Worm (Caenorhabditis elegans) whole organism, L3 larva: Measurements from ENCODE around the gene R04D3.3.

Experiments
- R02D3.7 ChIP-seq: fragments of 150-350 bp; optimal IDR thresholded peaks from 2 replicates; lab custom pipeline; 2014; ENCODE audit warnings: missing biosample characterization, missing genetic modification characterization
- ceh-16 ChIP-seq: sonication (generic microtip); optimal IDR thresholded peaks from 2 replicates; lab custom pipeline; 2017; ENCODE audit warnings: missing biosample characterization, missing genetic modification characterization
- ceh-28 ChIP-seq: fragments of 150-350 bp; optimal IDR thresholded peaks from 2 replicates; lab custom pipeline; 2014; ENCODE audit warnings: missing biosample characterization, missing genetic modification reagents, missing genetic modification characterization
- ceh-82 ChIP-seq: fragments of 150-350 bp; optimal IDR thresholded peaks from 2 replicates; lab custom pipeline; 2014; ENCODE audit warnings: missing biosample characterization, missing genetic modification characterization
- egl-27 ChIP-seq: sonication (generic microtip); optimal IDR thresholded peaks from 4 replicates; lab custom pipeline; 2017; ENCODE audit warnings: missing biosample characterization, missing genetic modification reagents, missing genetic modification characterization
- egl-5 ChIP-seq: fragments of 150-350 bp; optimal IDR thresholded peaks from 2 replicates; lab custom pipeline; 2017; ENCODE audit warnings: missing biosample characterization, missing genetic modification reagents, missing genetic modification characterization, inconsistent platforms
- elt-1 ChIP-seq: fragments of 150-350 bp; optimal IDR thresholded peaks from 2 replicates; lab custom pipeline; 2014; ENCODE audit warnings: missing biosample characterization, missing genetic modification characterization
- elt-2 ChIP-seq: sonication (generic microtip); optimal IDR thresholded peaks from 2 replicates; lab custom pipeline; 2016; ENCODE audit warnings: missing genetic modification reagents, mild to moderate bottlenecking, missing genetic modification characterization, missing compliant biosample characterization
- elt-3 ChIP-seq, 3 experiments: fragments of 150-350 bp in 1 of 3; sonication (generic microtip) in 2 of 3; optimal IDR thresholded peaks; 2 replicates in 2 of 3; 4 replicates in 1 of 3; lab custom pipeline; 2014 to 2017; ENCODE audit warnings: missing biosample characterization in 3 of 3, missing genetic modification characterization in 3 of 3
- eor-1 ChIP-seq, 2 experiments: fragments of 150-350 bp; optimal IDR thresholded peaks; 2 replicates each; lab custom pipeline; 2014 to 2018; ENCODE audit warnings: missing biosample characterization in 2 of 2, missing genetic modification characterization in 2 of 2
- fkh-10 ChIP-seq: sonication (generic microtip); optimal IDR thresholded peaks from 2 replicates; lab custom pipeline; 2017; ENCODE audit warnings: missing biosample characterization, missing genetic modification reagents, missing genetic modification characterization
- fos-1 ChIP-seq: fragments of 150-350 bp; optimal IDR thresholded peaks from 2 replicates; lab custom pipeline; 2014; ENCODE audit warnings: missing biosample characterization, missing genetic modification characterization
- hmg-11 ChIP-seq: sonication (generic microtip); optimal IDR thresholded peaks from 2 replicates; lab custom pipeline; 2016; ENCODE audit warnings: missing genetic modification characterization, missing compliant biosample characterization
- jun-1 ChIP-seq: fragments of 150-350 bp; optimal IDR thresholded peaks from 2 replicates; lab custom pipeline; 2014; ENCODE audit warnings: missing biosample characterization, missing genetic modification reagents, missing genetic modification characterization
- lin-15B ChIP-seq: fragments of 150-350 bp; optimal IDR thresholded peaks from 2 replicates; lab custom pipeline; 2014; ENCODE audit warnings: missing biosample characterization, missing genetic modification characterization
- lin-39 ChIP-seq: fragments of 150-350 bp; optimal IDR thresholded peaks from 2 replicates; lab custom pipeline; 2018; ENCODE audit warnings: missing biosample characterization, missing genetic modification reagents, missing genetic modification characterization
- lsy-12 ChIP-seq: sonication (generic microtip); optimal IDR thresholded peaks from 2 replicates; lab custom pipeline; 2016; ENCODE audit warnings: mild to moderate bottlenecking, missing genetic modification characterization, missing compliant biosample characterization
- mml-1 ChIP-seq: fragments of 150-350 bp; sonication (generic microtip); optimal IDR thresholded peaks from 3 replicates; lab custom pipeline; 2014; ENCODE audit warnings: missing biosample characterization, missing genetic modification characterization
- nfya-1 ChIP-seq: sonication (generic microtip); optimal IDR thresholded peaks from 2 replicates; lab custom pipeline; 2017; ENCODE audit warnings: missing genetic modification characterization, mild to moderate bottlenecking, missing compliant biosample characterization, antibody characterized with exemption, moderate library complexity; ENCODE audit not compliant: insufficient read depth
- nhr-11 ChIP-seq: fragments of 150-350 bp; optimal IDR thresholded peaks from 2 replicates; lab custom pipeline; 2014; ENCODE audit warnings: missing biosample characterization, missing genetic modification characterization
- nhr-12 ChIP-seq: fragments of 150-350 bp; optimal IDR thresholded peaks from 2 replicates; lab custom pipeline; 2014; ENCODE audit warnings: missing biosample characterization, missing genetic modification characterization
- nhr-23 ChIP-seq: fragments of 150-350 bp; optimal IDR thresholded peaks from 2 replicates; lab custom pipeline; 2014; ENCODE audit warnings: missing biosample characterization, missing genetic modification reagents, missing genetic modification characterization
- nhr-237 ChIP-seq: fragments of 150-350 bp; optimal IDR thresholded peaks from 2 replicates; lab custom pipeline; 2014; ENCODE audit warnings: missing biosample characterization, missing genetic modification characterization
- nhr-25 ChIP-seq: sonication (generic microtip); optimal IDR thresholded peaks from 2 replicates; lab custom pipeline; 2017; ENCODE audit warnings: missing biosample characterization, missing genetic modification characterization
- nhr-28 ChIP-seq: fragments of 150-350 bp; optimal IDR thresholded peaks from 2 replicates; lab custom pipeline; 2014; ENCODE audit warnings: missing biosample characterization, missing genetic modification characterization
- nhr-43 ChIP-seq: sonication (generic microtip); optimal IDR thresholded peaks from 2 replicates; lab custom pipeline; 2016; ENCODE audit warnings: mild to moderate bottlenecking, missing genetic modification characterization, missing compliant biosample characterization; ENCODE audit not compliant: poor library complexity, severe bottlenecking
- nhr-67 ChIP-seq: fragments of 150-350 bp; optimal IDR thresholded peaks from 2 replicates; lab custom pipeline; 2014; ENCODE audit warnings: missing biosample characterization, missing genetic modification characterization
- nhr-76 ChIP-seq: fragments of 150-350 bp; sonication (generic microtip); optimal IDR thresholded peaks from 5 replicates; lab custom pipeline; 2014; ENCODE audit warnings: missing biosample characterization, missing genetic modification characterization
- nhr-77 ChIP-seq: fragments of 150-350 bp; optimal IDR thresholded peaks from 2 replicates; lab custom pipeline; 2014; ENCODE audit warnings: missing biosample characterization, missing genetic modification characterization
- pha-4 ChIP-seq: fragments of 150-350 bp; optimal IDR thresholded peaks from 2 replicates; lab custom pipeline; 2014; ENCODE audit warnings: missing biosample characterization, missing genetic modification reagents, missing genetic modification characterization
- pqm-1 ChIP-seq: fragments of 150-350 bp; optimal IDR thresholded peaks from 2 replicates; lab custom pipeline; 2017; ENCODE audit warnings: missing biosample characterization, missing genetic modification characterization, inconsistent platforms
- sea-2 ChIP-seq: fragments of 150-350 bp; sonication (generic microtip); optimal IDR thresholded peaks from 4 replicates; lab custom pipeline; 2014; ENCODE audit warnings: missing biosample characterization, missing genetic modification reagents, missing genetic modification characterization
- skn-1 ChIP-seq: fragments of 150-350 bp; optimal IDR thresholded peaks from 2 replicates; lab custom pipeline; 2014; ENCODE audit warnings: missing biosample characterization, missing genetic modification characterization
- tbx-2 ChIP-seq: sonication (generic microtip); optimal IDR thresholded peaks from 2 replicates; lab custom pipeline; 2016; ENCODE audit warnings: mild to moderate bottlenecking, missing genetic modification characterization, missing compliant biosample characterization
- unc-39 ChIP-seq: sonication (generic microtip); optimal IDR thresholded peaks from 4 replicates; lab custom pipeline; 2017; ENCODE audit warnings: missing biosample characterization, missing genetic modification characterization
- unc-62 ChIP-seq: fragments of 150-350 bp; sonication (generic microtip); optimal IDR thresholded peaks from 4 replicates; lab custom pipeline; 2014; ENCODE audit warnings: missing biosample characterization, missing genetic modification reagents, missing genetic modification characterization
- ztf-11 ChIP-seq: fragments of 150-350 bp; optimal IDR thresholded peaks from 2 replicates; lab custom pipeline; 2014; ENCODE audit warnings: missing biosample characterization, missing genetic modification characterization
- ztf-4 ChIP-seq: fragments of 150-350 bp; optimal IDR thresholded peaks from 2 replicates; lab custom pipeline; 2014; ENCODE audit warnings: missing biosample characterization, missing genetic modification characterization

The R04D3.3 gene

ce11 chrX:13320575-13320974, 30.1 kb upstream of the R04D3.3 start (continued):
- TF ChIP-seq nfya-1 (peak; percentile 41), egl-5 (tag; lab: Kevin White, UChicago) (peak; percentile 53), nhr-67 (tag; lab: Kevin White, UChicago) (no peak)

ce11 chrX:13318316-13318715, 27.9 kb upstream of the R04D3.3 start:
- no peak for TF ChIP-seq nhr-237
- peak; percentile 31 for TF ChIP-seq elt-2 (tag; lab: Kevin White, UChicago)
- TF ChIP-seq, all 47 proteins: peak for 1

- no peak for TF ChIP-seq sea-2 (GFP tag; lab: Kevin White, UChicago)
- peak; percentile 17 for TF ChIP-seq nfya-1
- TF ChIP-seq nhr-25 (tag; lab: Kevin White, UChicago) = no peak
- TF ChIP-seq ceh-16 = no peak
- no peak for TF ChIP-seq elt-3 (tag; optimal IDR thresholded peaks at IDR 0.05; lab: Kevin White, UChicago)
- no peak for TF ChIP-seq nhr-11 (tag; lab: Kevin White, UChicago)
- no peak for TF ChIP-seq nhr-67 (tag; lab: Kevin White, UChicago)
- TF ChIP-seq hmg-11 (tag; lab: Kevin White, UChicago) = no peak
- TF ChIP-seq skn-1 (tag; lab: Kevin White, UChicago) = no peak
- TF ChIP-seq egl-5 (tag; lab: Kevin White, UChicago) = peak; percentile 46
- no peak for TF ChIP-seq mml-1 (tag; lab: Kevin White, UChicago)
- TF ChIP-seq fos-1 = no peak
- no peak for TF ChIP-seq nhr-77 (tag; lab: Kevin White, UChicago)
- no peak for TF ChIP-seq nhr-76 (tag; lab: Kevin White, UChicago)
- TF ChIP-seq, all 47 proteins: peak for 2
These were observed 27.1 kb upstream of the R04D3.3 start for ce11 chrX:13317532-13317931.

- TF ChIP-seq nhr-43 (tag; lab: Kevin White, UChicago) (peak; percentile 8), eor-1 (tag; optimal IDR thresholded peaks at IDR 0.05; lab: Kevin White, UChicago) (no peak), nhr-25 (tag; lab: Kevin White, UChicago) (peak; percentile 61), nhr-23 (tag; lab: Kevin White, UChicago) (peak; percentile 37), egl-27 (no peak), elt-1 (tag; lab: Kevin White, UChicago) (no peak)
These were observed 24.7 kb upstream of the R04D3.3 start for ce11 chrX:13315093-13315492.

- TF ChIP-seq pqm-1 (tag; lab: Kevin White, UChicago) (peak; percentile 81), nhr-43 (tag; lab: Kevin White, UChicago) (no peak), pha-4 (tag; lab: Kevin White, UChicago) (peak; percentile 58), unc-62 (GFP tag; lab: Kevin White, UChicago) (no peak), elt-2 (tag; lab: Kevin White, UChicago) (peak; percentile 73), fos-1 (peak; percentile 25)
- TF ChIP-seq, all 47 proteins: peak for 4
These were observed 21.4 kb upstream of the R04D3.3 start, which contains the start of gene F46G10.1 for ce11 chrX:13311641-13312423. Gene F46G10.1 (minus strand): TSS chrX:13311755.

- TF ChIP-seq ztf-4 (tag; lab: Kevin White, UChicago) = no peak
- TF ChIP-seq lsy-12 = peak; percentile 5
- TF ChIP-seq pha-4 (tag; lab: Kevin White, UChicago) = peak; percentile 76
- no peak for TF ChIP-seq nhr-11 (tag; lab: Kevin White, UChicago)
- TF ChIP-seq elt-3 (tag; optimal IDR thresholded peaks at IDR 0.05; lab: Kevin White, UChicago) = no peak
- TF ChIP-seq hmg-11 (tag; lab: Kevin White, UChicago) = no peak
- TF ChIP-seq nhr-23 (tag; lab: Kevin White, UChicago) = no peak
- no peak for TF ChIP-seq nhr-12 (tag; lab: Kevin White, UChicago)
- TF ChIP-seq fkh-10 (GFP tag; lab: Kevin White, UChicago) = no peak
- TF ChIP-seq nhr-28 (tag; lab: Kevin White, UChicago) = no peak
- TF ChIP-seq ceh-82 = no peak
- no peak for TF ChIP-seq lin-39 (tag; lab: Kevin White, UChicago)
- no peak for TF ChIP-seq sea-2 (GFP tag; lab: Kevin White, UChicago)
- peak; percentile 97 for TF ChIP-seq elt-2 (tag; lab: Kevin White, UChicago)
- no peak for TF ChIP-seq unc-62 (GFP tag; lab: Kevin White, UChicago)
- no peak for TF ChIP-seq eor-1 (tag; optimal IDR thresholded peaks at IDR 0.05; lab: Kevin White, UChicago)
- peak; percentile 23 for TF ChIP-seq jun-1
- no peak for TF ChIP-seq egl-27
- no peak for TF ChIP-seq nhr-67 (tag; lab: Kevin White, UChicago)
- TF ChIP-seq tbx-2 = no peak
- no peak for TF ChIP-seq unc-39 (tag; lab: Kevin White, UChicago)
- no peak for TF ChIP-seq egl-5 (tag; lab: Kevin White, UChicago)
- no peak for TF ChIP-seq ztf-11
- TF ChIP-seq nhr-25 (tag; lab: Kevin White, UChicago) = no peak
- no peak for TF ChIP-seq R02D3.7 (tag; lab: Kevin White, UChicago)
- TF ChIP-seq ceh-28 (tag; lab: Kevin White, UChicago) = no peak
- TF ChIP-seq nhr-43 (tag; lab: Kevin White, UChicago) = no peak
- TF ChIP-seq pqm-1 (tag; lab: Kevin White, UChicago) = peak; percentile 96
- no peak for TF ChIP-seq lin-15B (tag; lab: Kevin White, UChicago)
- no peak for TF ChIP-seq nhr-77 (tag; lab: Kevin White, UChicago)
These were observed 20.3 kb upstream of the R04D3.3 start for ce11 chrX:13310763-13311162.
